Fruit fly (Drosophila melanogaster): Measurements from ENCODE around the gene ImpE2.
A peak's percentile ranks its signal among the peaks of the same experiment; 100 is the strongest.

ImpE2 gene

dm6 chr3L:3544930-3545329 lies 32.4 kb upstream of the ImpE2 start:
- TF ChIP-seq oc (tag; optimal IDR thresholded peaks at IDR 0.05) (no peak), Hr78 (GFP tag; optimal IDR thresholded peaks at IDR 0.05) (no peak), chm (GFP tag; IDR thresholded peaks at IDR 0.05) (peak; percentile 51; the same call in 1 of the 2 replicates), Mrtf (GFP tag; IDR thresholded peaks at IDR 0.05) (no peak), lilli (GFP tag; optimal IDR thresholded peaks at IDR 0.05) (no peak), da (GFP tag; optimal IDR thresholded peaks at IDR 0.05) (no peak), Doc2 (GFP tag; IDR thresholded peaks at IDR 0.05) (no peak), seq (GFP tag; IDR thresholded peaks at IDR 0.05) (peak; percentile 66), Opbp (GFP tag; IDR thresholded peaks at IDR 0.05; ENCODE audit: partially characterized antibody) (peak; percentile 45; the same call in 1 of the 3 replicates), mam (GFP tag; optimal IDR thresholded peaks at IDR 0.05) (no peak), CG18764 (GFP tag; optimal IDR thresholded peaks at IDR 0.05) (no peak), CG43689 (GFP tag; IDR thresholded peaks at IDR 0.05) (no peak), ci (GFP tag; IDR thresholded peaks at IDR 0.05) (peak; percentile 8; the same call in 1 of the 3 replicates), Drgx (GFP tag; IDR thresholded peaks at IDR 0.05) (0 out of 2 replicates have a peak, but pooled peaks have one; percentile 22), Bgb (GFP tag; IDR thresholded peaks at IDR 0.05; ENCODE audit: partially characterized antibody) (0 out of 2 replicates have a peak, but pooled peaks have one; percentile 25), CG15601 (tag; optimal IDR thresholded peaks at IDR 0.05) (no peak), CG14965 (GFP tag; optimal IDR thresholded peaks at IDR 0.05; ENCODE audit: borderline replicate concordance) (no peak), CG1024 (GFP tag; IDR thresholded peaks at IDR 0.05) (no peak), Trl (optimal IDR thresholded peaks at IDR 0.05) (peak; percentile 78), Trl (GFP tag; optimal IDR thresholded peaks at IDR 0.05) (no peak), Kr (GFP tag; optimal IDR thresholded peaks at IDR 0.05) (no peak), peb (GFP tag; IDR thresholded peaks at IDR 0.05) (no peak), gce (GFP tag; IDR thresholded peaks at IDR 0.05) (no peak), Dfd (GFP tag; optimal IDR thresholded peaks at IDR 0.05) (no peak), CG18011 (GFP tag; optimal IDR thresholded peaks at IDR 0.05) (no peak), pros (GFP tag; optimal IDR thresholded peaks at IDR 0.05) (peak; percentile 65), chif (GFP tag; optimal IDR thresholded peaks at IDR 0.05) (no peak), z (GFP tag; IDR thresholded peaks at IDR 0.05) (peak; percentile 54; the same call in 2 of the 3 replicates), CG12942 (GFP tag; optimal IDR thresholded peaks at IDR 0.05) (no peak), B-H2 (GFP tag; optimal IDR thresholded peaks at IDR 0.05) (no peak), Dbx (GFP tag; IDR thresholded peaks at IDR 0.05) (no peak), zf30C (GFP tag; optimal IDR thresholded peaks at IDR 0.05) (no peak), CG7556 (GFP tag; optimal IDR thresholded peaks at IDR 0.05) (no peak), Six4 (GFP tag; optimal IDR thresholded peaks at IDR 0.05) (no peak), abd-A (tag; optimal IDR thresholded peaks at IDR 0.05) (peak; percentile 15), dan (GFP tag; IDR thresholded peaks at IDR 0.05) (no peak), cad (GFP tag; optimal IDR thresholded peaks at IDR 0.05) (no peak), pfk (GFP tag; optimal IDR thresholded peaks at IDR 0.05) (no peak), Sry-β (GFP tag; optimal IDR thresholded peaks at IDR 0.05) (no peak), Adf1 (GFP tag; IDR thresholded peaks at IDR 0.05) (peak; percentile 96), CG2712 (tag; optimal IDR thresholded peaks at IDR 0.05) (no peak), unpg (GFP tag; optimal IDR thresholded peaks at IDR 0.05) (no peak), CG34376 (GFP tag; optimal IDR thresholded peaks at IDR 0.05) (no peak), CG13123 (GFP tag; optimal IDR thresholded peaks at IDR 0.05) (no peak), CG3065 (GFP tag; optimal IDR thresholded peaks at IDR 0.05) (no peak), Ets65A (GFP tag) (no peak), CG13894 (tag; optimal IDR thresholded peaks at IDR 0.05) (no peak), CG32767 (GFP tag; IDR thresholded peaks at IDR 0.05) (no peak), mld (GFP tag; IDR thresholded peaks at IDR 0.05; ENCODE audit: partially characterized antibody) (no peak), HLH54F (GFP tag; optimal IDR thresholded peaks at IDR 0.05) (no peak), sug (tag; optimal IDR thresholded peaks at IDR 0.05) (no peak), gfzf (GFP tag; optimal IDR thresholded peaks at IDR 0.05) (no peak), Sin3A (optimal IDR thresholded peaks at IDR 0.05) (no peak)

Data from whole organism, embryonic.